Worm (Caenorhabditis elegans) whole organism, late embryonic: Measurements from ENCODE around the gene fli-1.

Experiments used
- C08G9.2 ChIP-seq: sonication (generic microtip); optimal IDR thresholded peaks from 2 replicates; lab custom pipeline; 2016; ENCODE audit warnings: mild to moderate bottlenecking, missing genetic modification characterization, moderate library complexity, missing compliant biosample characterization
- F13H6.1 ChIP-seq: sonication (generic microtip); optimal IDR thresholded peaks from 2 replicates; lab custom pipeline; 2016; ENCODE audit warnings: missing genetic modification characterization, missing compliant biosample characterization
- K02D7.2 ChIP-seq: sonication (generic microtip); optimal IDR thresholded peaks from 2 replicates; lab custom pipeline; 2017; ENCODE audit warnings: mild to moderate bottlenecking, missing genetic modification characterization, missing compliant biosample characterization
- T23F11.4 ChIP-seq: fragments of 200-800 bp; sonication (Bioruptor generic); optimal IDR thresholded peaks from 2 replicates; lab custom pipeline; 2018; ENCODE audit warnings: mild to moderate bottlenecking, missing genetic modification characterization, missing compliant biosample characterization
- Y22D7AL.16 ChIP-seq: sonication (generic microtip); optimal IDR thresholded peaks from 2 replicates; lab custom pipeline; 2016; ENCODE audit warnings: missing genetic modification characterization, missing compliant biosample characterization
- ahr-1 ChIP-seq: sonication (generic microtip); optimal IDR thresholded peaks from 2 replicates; lab custom pipeline; 2016; ENCODE audit warnings: missing genetic modification characterization, missing compliant biosample characterization
- ceh-14 ChIP-seq: sonication (generic microtip); optimal IDR thresholded peaks from 2 replicates; lab custom pipeline; 2016; ENCODE audit warnings: missing genotype, missing genetic modification characterization, missing compliant biosample characterization
- ceh-18 ChIP-seq: sonication (generic microtip); optimal IDR thresholded peaks from 2 replicates; lab custom pipeline; 2016; ENCODE audit warnings: missing genetic modification characterization, missing compliant biosample characterization
- ceh-2 ChIP-seq: sonication (generic microtip); optimal IDR thresholded peaks from 2 replicates; lab custom pipeline; 2016; ENCODE audit warnings: missing genotype, missing genetic modification characterization, missing compliant biosample characterization
- ceh-45 ChIP-seq: fragments of 200-800 bp; sonication (Bioruptor generic); IDR thresholded peaks from 2 replicates; pipeline ENCODE4 v1.3.6; 2022; ENCODE audit warnings: missing genetic modification reagents, missing genetic modification characterization, missing compliant biosample characterization
- ceh-9 ChIP-seq: sonication (generic microtip); optimal IDR thresholded peaks from 2 replicates; lab custom pipeline; 2016; ENCODE audit warnings: mild to moderate bottlenecking, missing genetic modification characterization, inconsistent platforms, missing compliant biosample characterization
- che-1 ChIP-seq: sonication (generic microtip); optimal IDR thresholded peaks from 2 replicates; lab custom pipeline; 2016; ENCODE audit warnings: mild to moderate bottlenecking, missing genetic modification characterization, missing compliant biosample characterization
- dmd-4 ChIP-seq: sonication (generic microtip); optimal IDR thresholded peaks from 2 replicates; lab custom pipeline; 2016; ENCODE audit warnings: borderline replicate concordance, missing genetic modification characterization, missing compliant biosample characterization
- ets-4 ChIP-seq: sonication (generic microtip); optimal IDR thresholded peaks from 2 replicates; lab custom pipeline; 2016; ENCODE audit warnings: missing genetic modification characterization, missing compliant biosample characterization
- eyg-1 ChIP-seq: sonication (generic microtip); optimal IDR thresholded peaks from 2 replicates; lab custom pipeline; 2016; ENCODE audit warnings: missing genotype, missing genetic modification characterization, missing compliant biosample characterization
- fkh-10 ChIP-seq: fragments of 150-350 bp; optimal IDR thresholded peaks from 2 replicates; lab custom pipeline; 2014; ENCODE audit warnings: missing biosample characterization, missing genetic modification reagents, missing genetic modification characterization
- gmeb-2 ChIP-seq: sonication (generic microtip); optimal IDR thresholded peaks from 2 replicates; lab custom pipeline; 2016; ENCODE audit warnings: missing genetic modification characterization, inconsistent platforms, missing compliant biosample characterization
- hlh-15 ChIP-seq: sonication (generic microtip); optimal IDR thresholded peaks from 2 replicates; lab custom pipeline; 2016; ENCODE audit warnings: missing genetic modification characterization, missing compliant biosample characterization
- hlh-30 ChIP-seq: sonication (generic microtip); optimal IDR thresholded peaks from 2 replicates; lab custom pipeline; 2017; ENCODE audit warnings: antibody characterized with exemption, missing genetic modification characterization, missing compliant biosample characterization; ENCODE audit not compliant: insufficient read depth
- lim-6 ChIP-seq: sonication (generic microtip); optimal IDR thresholded peaks from 2 replicates; lab custom pipeline; 2016; ENCODE audit warnings: missing genetic modification characterization, missing compliant biosample characterization
- mec-3 ChIP-seq: sonication (generic microtip); optimal IDR thresholded peaks from 2 replicates; lab custom pipeline; 2016; ENCODE audit warnings: borderline replicate concordance, missing genetic modification characterization, missing compliant biosample characterization
- nhr-11 ChIP-seq: fragments of 150-350 bp; optimal IDR thresholded peaks from 2 replicates; lab custom pipeline; 2014; ENCODE audit warnings: missing biosample characterization, missing genetic modification characterization
- nhr-232 ChIP-seq: sonication (generic microtip); optimal IDR thresholded peaks from 2 replicates; lab custom pipeline; 2016; ENCODE audit warnings: missing genetic modification characterization, missing compliant biosample characterization
- npax-4 ChIP-seq: sonication (generic microtip); optimal IDR thresholded peaks from 2 replicates; lab custom pipeline; 2016; ENCODE audit warnings: missing genetic modification characterization, missing compliant biosample characterization
- odd-2 ChIP-seq: sonication (generic microtip); optimal IDR thresholded peaks from 2 replicates; lab custom pipeline; 2017; ENCODE audit warnings: antibody characterized with exemption, mild to moderate bottlenecking, missing genetic modification characterization, missing compliant biosample characterization
- pag-3 ChIP-seq: sonication (generic microtip); optimal IDR thresholded peaks from 2 replicates; lab custom pipeline; 2016; ENCODE audit warnings: missing compliant biosample characterization, missing genetic modification characterization, borderline replicate concordance
- pha-4 ChIP-seq: fragments of 150-350 bp; optimal IDR thresholded peaks from 2 replicates; lab custom pipeline; 2018; ENCODE audit warnings: missing biosample characterization, missing genetic modification reagents, missing genetic modification characterization
- pros-1 ChIP-seq: fragments of 150-350 bp; optimal IDR thresholded peaks from 2 replicates; lab custom pipeline; 2014; ENCODE audit warnings: missing biosample characterization, missing genetic modification reagents, missing genetic modification characterization
- ref-2 ChIP-seq: sonication (generic microtip); optimal IDR thresholded peaks from 2 replicates; lab custom pipeline; 2016; ENCODE audit warnings: missing genetic modification characterization, missing compliant biosample characterization
- sox-2 ChIP-seq: fragments of 200-800 bp; sonication (Bioruptor generic); IDR thresholded peaks from 2 replicates; pipeline ENCODE4 v1.3.6; 2022; ENCODE audit warnings: missing genetic modification reagents, missing genetic modification characterization, missing compliant biosample characterization
- sox-4 ChIP-seq: sonication (generic microtip); optimal IDR thresholded peaks from 2 replicates; lab custom pipeline; 2017; ENCODE audit warnings: mild to moderate bottlenecking, missing genetic modification characterization, inconsistent platforms, missing compliant biosample characterization
- tbx-7 ChIP-seq: sonication (generic microtip); optimal IDR thresholded peaks from 2 replicates; lab custom pipeline; 2016; ENCODE audit warnings: missing genotype, missing genetic modification characterization, missing compliant biosample characterization
- ttx-3 ChIP-seq: sonication (generic microtip); optimal IDR thresholded peaks from 2 replicates; lab custom pipeline; 2016; ENCODE audit warnings: missing genetic modification reagents, missing genetic modification characterization, missing compliant biosample characterization
- unc-3 ChIP-seq, 2 experiments: fragments of 200-800 bp in 1 of 2; sonication (Bioruptor generic) in 1 of 2; sonication (generic microtip) in 1 of 2; conservative IDR thresholded peaks in 1 of 2; optimal IDR thresholded peaks in 1 of 2; 2 replicates each; pipeline versions ENCODE4 v1.3.6 to Lab custom; 2016 to 2022; ENCODE audit warnings: missing compliant biosample characterization in 2 of 2, missing genetic modification characterization in 2 of 2, missing genetic modification reagents in 1 of 2
- unc-42 ChIP-seq: sonication (generic microtip); optimal IDR thresholded peaks from 2 replicates; lab custom pipeline; 2016; ENCODE audit warnings: missing genotype, missing genetic modification characterization, missing compliant biosample characterization
- unc-55 ChIP-seq: sonication (generic microtip); optimal IDR thresholded peaks from 2 replicates; lab custom pipeline; 2017; ENCODE audit warnings: missing biosample characterization, missing genetic modification reagents, missing genetic modification characterization
- zip-5 ChIP-seq: sonication (generic microtip); optimal IDR thresholded peaks from 2 replicates; lab custom pipeline; 2016; ENCODE audit warnings: missing genetic modification characterization, missing compliant biosample characterization
- ztf-16 ChIP-seq: sonication (generic microtip); optimal IDR thresholded peaks from 2 replicates; lab custom pipeline; 2017; ENCODE audit warnings: missing genetic modification characterization, missing compliant biosample characterization

fli-1 gene

ce11 chrIII:8678371-8678770 is 5.2 kb downstream of the fli-1 start (continued):
- TF ChIP-seq eyg-1 (tag; lab: Kevin White, UChicago) (peak; percentile 97), pag-3 (tag; lab: Kevin White, UChicago) (peak; percentile 77), pros-1 (tag; lab: Kevin White, UChicago) (peak; percentile 37), fkh-10 (GFP tag; lab: Kevin White, UChicago) (peak; percentile 42), che-1 (tag; lab: Kevin White, UChicago) (peak; percentile 94), sox-4 (tag; lab: Kevin White, UChicago) (peak; percentile 95), npax-4 (tag; lab: Kevin White, UChicago) (peak; percentile 81), K02D7.2 (tag; lab: Kevin White, UChicago) (peak; percentile 93), ztf-16 (tag; lab: Kevin White, UChicago) (peak; percentile 93), zip-5 (tag; lab: Kevin White, UChicago) (peak; percentile 88), hlh-15 (peak; percentile 92), nhr-11 (no peak), hlh-30 (tag; lab: Kevin White, UChicago) (peak; percentile 80), ceh-18 (tag; lab: Kevin White, UChicago) (peak; percentile 90), F13H6.1 (tag; lab: Kevin White, UChicago) (peak; percentile 85), ceh-2 (tag; lab: Kevin White, UChicago) (peak; percentile 84), ceh-45 (GFP tag; lab: Robert Waterston, UW) (peak; percentile 91), mec-3 (tag; lab: Kevin White, UChicago) (peak; percentile 90), nhr-232 (tag; lab: Kevin White, UChicago) (peak; percentile 86), lim-6 (tag; lab: Kevin White, UChicago) (peak; percentile 85), T23F11.4 (GFP tag; lab: Kevin White, UChicago) (peak; percentile 94), unc-3 (GFP tag; conservative IDR thresholded peaks at IDR 0.05; lab: Robert Waterston, UW) (peak; percentile 94), unc-3 (tag; optimal IDR thresholded peaks at IDR 0.05; lab: Kevin White, UChicago) (peak; percentile 89), ttx-3 (peak; percentile 88), pha-4 (tag; lab: Kevin White, UChicago) (no peak), ceh-14 (tag; lab: Kevin White, UChicago) (peak; percentile 92), C08G9.2 (tag; lab: Kevin White, UChicago) (peak; percentile 90), dmd-4 (peak; percentile 91), tbx-7 (tag; lab: Kevin White, UChicago) (peak; percentile 62), unc-42 (tag; lab: Kevin White, UChicago) (peak; percentile 69), odd-2 (tag; lab: Kevin White, UChicago) (peak; percentile 86), sox-2 (GFP tag; lab: Robert Waterston, UW) (peak; percentile 86)

DNA sequence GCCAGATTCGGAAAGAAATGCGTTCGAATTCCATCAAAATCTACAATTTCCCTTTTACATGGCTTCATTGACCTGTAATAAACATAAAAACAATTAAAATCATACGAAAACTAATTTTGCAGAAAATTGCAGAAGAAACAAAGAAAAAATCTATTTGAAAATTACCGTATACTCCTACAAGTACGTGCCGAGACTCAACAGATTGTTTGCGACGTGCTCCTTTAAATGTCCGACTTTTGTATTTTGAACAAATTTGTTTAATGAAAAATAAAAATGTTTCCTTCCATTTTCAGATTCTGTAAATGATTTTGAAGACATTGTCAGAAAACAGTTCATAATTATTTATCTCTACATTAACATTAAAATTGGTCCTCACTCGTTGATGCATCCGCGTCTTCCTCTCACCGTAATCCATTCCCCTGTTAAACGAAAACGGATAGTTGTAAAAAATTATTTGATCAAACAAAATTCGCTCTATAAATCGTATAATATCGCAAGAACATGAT is 8.5 kb downstream of the fli-1 start, which contains the start of gene pgl-2:
TSS of gene pgl-2 (minus strand) at position 456 of the 506 bp plus-strand sequence.
- TF ChIP-seq ets-4 (tag; lab: Kevin White, UChicago): no peak
- TF ChIP-seq gmeb-2 (tag; lab: Kevin White, UChicago): no peak
- TF ChIP-seq dmd-4: no peak
- no peak for TF ChIP-seq ceh-9 (tag; lab: Kevin White, UChicago)
- no peak for TF ChIP-seq Y22D7AL.16 (tag; lab: Kevin White, UChicago)
- no peak for TF ChIP-seq nhr-11

ce11 chrIII:8668717-8669116 is 14.8 kb downstream of the fli-1 start:
- no peak for TF ChIP-seq ahr-1 (tag; lab: Kevin White, UChicago)
- no peak for TF ChIP-seq unc-3 (GFP tag; conservative IDR thresholded peaks at IDR 0.05; lab: Robert Waterston, UW)
- no peak for TF ChIP-seq unc-3 (tag; optimal IDR thresholded peaks at IDR 0.05; lab: Kevin White, UChicago)
- TF ChIP-seq mec-3 (tag; lab: Kevin White, UChicago): no peak
- TF ChIP-seq unc-55 (GFP tag; lab: Kevin White, UChicago): peak; percentile 11
- no peak for TF ChIP-seq nhr-232 (tag; lab: Kevin White, UChicago)
- TF ChIP-seq ceh-9 (tag; lab: Kevin White, UChicago): no peak
- TF ChIP-seq sox-4 (tag; lab: Kevin White, UChicago): no peak
- no peak for TF ChIP-seq pha-4 (tag; lab: Kevin White, UChicago)
- no peak for TF ChIP-seq ref-2 (tag; lab: Kevin White, UChicago)
